Fruit fly (Drosophila melanogaster) whole organism, pupa: Measurements from ENCODE around the gene MEP-1.

Source experiments
- CG10348 ChIP-seq: fragments of 200-800 bp; sonication (Bioruptor generic); IDR thresholded peaks from 2 replicates; pipeline ENCODE4 v1.3.6; 2022; ENCODE audit warnings: missing biosample characterization, missing genetic modification characterization
- CG12605 ChIP-seq: fragments of 200-800 bp; sonication (Bioruptor generic); IDR thresholded peaks from 2 replicates; pipeline ENCODE4 v1.3.6; 2022; ENCODE audit warnings: missing biosample characterization, missing genetic modification characterization
- CG13204 ChIP-seq: fragments of 200-800 bp; sonication (Bioruptor generic); optimal IDR thresholded peaks from 2 replicates; lab custom pipeline; 2018; ENCODE audit warnings: missing biosample characterization, mild to moderate bottlenecking, missing genetic modification characterization, moderate library complexity
- CG14655 ChIP-seq: fragments of 200-800 bp; sonication (Bioruptor generic); optimal IDR thresholded peaks from 3 replicates; lab custom pipeline; 2017; ENCODE audit warnings: mild to moderate bottlenecking, missing biosample characterization, missing genetic modification reagents, missing genetic modification characterization
- CG15710 ChIP-seq: fragments of 200-800 bp; sonication (Bioruptor generic); optimal IDR thresholded peaks from 2 replicates; lab custom pipeline; 2018; ENCODE audit warnings: missing biosample characterization, mild to moderate bottlenecking, missing genetic modification characterization, moderate library complexity
- CG17806 ChIP-seq: fragments of 200-800 bp; sonication (Bioruptor generic); optimal IDR thresholded peaks from 2 replicates; lab custom pipeline; 2018; ENCODE audit warnings: missing biosample characterization, mild to moderate bottlenecking, missing genetic modification characterization, moderate library complexity
- CG32121 ChIP-seq: fragments of 200-800 bp; sonication (Bioruptor generic); IDR thresholded peaks from 2 replicates; pipeline ENCODE4 v1.3.6; 2022; ENCODE audit warnings: missing biosample characterization, missing genetic modification characterization
- CG34367 ChIP-seq: fragments of 200-800 bp; sonication (Bioruptor generic); optimal IDR thresholded peaks from 2 replicates; lab custom pipeline; 2018; ENCODE audit warnings: missing biosample characterization, mild to moderate bottlenecking, missing genetic modification characterization
- CG4496 ChIP-seq: fragments of 200-800 bp; sonication (Bioruptor generic); IDR thresholded peaks from 3 replicates; pipeline ENCODE4 v1.3.6; 2022; ENCODE audit warnings: missing biosample characterization, missing genetic modification characterization
- CG8159 ChIP-seq: fragments of 200-800 bp; sonication (Bioruptor generic); optimal IDR thresholded peaks from 3 replicates; lab custom pipeline; 2018; ENCODE audit warnings: missing biosample characterization, mild to moderate bottlenecking, missing genetic modification characterization, moderate library complexity
- CG8301 ChIP-seq: fragments of 200-800 bp; sonication (Bioruptor generic); optimal IDR thresholded peaks from 2 replicates; lab custom pipeline; 2018; ENCODE audit warnings: missing biosample characterization, mild to moderate bottlenecking, missing genetic modification characterization
- CG9948 ChIP-seq: fragments of 200-800 bp; sonication (Bioruptor generic); optimal IDR thresholded peaks from 2 replicates; lab custom pipeline; 2018; ENCODE audit warnings: missing biosample characterization, mild to moderate bottlenecking, missing genetic modification characterization, moderate library complexity
- D1 ChIP-seq: fragments of 200-800 bp; sonication (Bioruptor generic); optimal IDR thresholded peaks from 2 replicates; lab custom pipeline; 2018; ENCODE audit warnings: missing biosample characterization, mild to moderate bottlenecking, missing genetic modification characterization, moderate library complexity
- EcR ChIP-seq: fragments of 200-800 bp; sonication (Bioruptor generic); optimal IDR thresholded peaks from 3 replicates; lab custom pipeline; 2019; ENCODE audit warnings: missing biosample characterization, missing genetic modification characterization, mild to moderate bottlenecking, moderate library complexity, missing genetic modification reagents
- Ets98B ChIP-seq: fragments of 200-800 bp; sonication (Bioruptor generic); IDR thresholded peaks from 2 replicates; pipeline ENCODE4 v1.3.6; 2022; ENCODE audit warnings: missing biosample characterization, missing genetic modification characterization
- Pif1A ChIP-seq: fragments of 200-800 bp; sonication (Bioruptor generic); optimal IDR thresholded peaks from 3 replicates; lab custom pipeline; 2016; ENCODE audit warnings: missing biosample characterization, missing genetic modification characterization
- Pif1B ChIP-seq: fragments of 200-800 bp; sonication (Bioruptor generic); optimal IDR thresholded peaks from 3 replicates; lab custom pipeline; 2016; ENCODE audit warnings: missing biosample characterization, missing genetic modification characterization
- Snoo ChIP-seq: fragments of 200-800 bp; sonication (Bioruptor generic); optimal IDR thresholded peaks from 3 replicates; lab custom pipeline; 2017; ENCODE audit warnings: missing biosample characterization, mild to moderate bottlenecking, missing genetic modification characterization, inconsistent platforms
- fd96Ca ChIP-seq: fragments of 200-800 bp; sonication (Bioruptor generic); IDR thresholded peaks from 3 replicates; pipeline ENCODE4 v1.3.6; 2022; ENCODE audit warnings: missing biosample characterization, missing genetic modification characterization
- gl ChIP-seq: fragments of 200-800 bp; sonication (Bioruptor generic); optimal IDR thresholded peaks from 2 replicates; lab custom pipeline; 2018; ENCODE audit warnings: missing biosample characterization, mild to moderate bottlenecking, missing genetic modification characterization
- rn ChIP-seq: fragments of 200-800 bp; sonication (Bioruptor generic); IDR thresholded peaks from 2 replicates; pipeline ENCODE4 v1.3.6; 2022; ENCODE audit warnings: missing biosample characterization, missing genetic modification characterization

Gene MEP-1

DNA sequence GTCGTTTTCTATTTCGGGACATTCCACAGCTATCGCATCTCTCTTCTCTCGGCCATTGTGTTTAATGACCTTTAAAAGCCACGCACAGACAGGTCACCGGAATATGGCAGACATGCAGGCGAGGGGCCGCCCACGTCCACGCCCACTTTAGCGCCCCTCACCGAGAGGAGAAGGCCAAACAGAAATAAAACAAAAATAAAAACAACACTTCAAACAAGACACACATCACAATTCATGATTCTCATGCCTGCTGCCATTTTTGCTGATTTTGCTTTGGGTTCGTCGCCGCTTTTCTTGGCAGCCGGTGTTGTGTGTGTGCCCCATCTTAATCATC is 48.0 kb upstream of the MEP-1 start:
- TF ChIP-seq Pif1A (GFP tag; lab: Kevin White, UChicago) (no peak), EcR (GFP tag; lab: Kevin White, UChicago) (peak; percentile 79), CG32121 (GFP tag; lab: Robert Waterston, UW) (peak; percentile 9; the same call in 1 of the 2 replicates)
- TF ChIP-seq, all 21 proteins: peak for 2

DNA sequence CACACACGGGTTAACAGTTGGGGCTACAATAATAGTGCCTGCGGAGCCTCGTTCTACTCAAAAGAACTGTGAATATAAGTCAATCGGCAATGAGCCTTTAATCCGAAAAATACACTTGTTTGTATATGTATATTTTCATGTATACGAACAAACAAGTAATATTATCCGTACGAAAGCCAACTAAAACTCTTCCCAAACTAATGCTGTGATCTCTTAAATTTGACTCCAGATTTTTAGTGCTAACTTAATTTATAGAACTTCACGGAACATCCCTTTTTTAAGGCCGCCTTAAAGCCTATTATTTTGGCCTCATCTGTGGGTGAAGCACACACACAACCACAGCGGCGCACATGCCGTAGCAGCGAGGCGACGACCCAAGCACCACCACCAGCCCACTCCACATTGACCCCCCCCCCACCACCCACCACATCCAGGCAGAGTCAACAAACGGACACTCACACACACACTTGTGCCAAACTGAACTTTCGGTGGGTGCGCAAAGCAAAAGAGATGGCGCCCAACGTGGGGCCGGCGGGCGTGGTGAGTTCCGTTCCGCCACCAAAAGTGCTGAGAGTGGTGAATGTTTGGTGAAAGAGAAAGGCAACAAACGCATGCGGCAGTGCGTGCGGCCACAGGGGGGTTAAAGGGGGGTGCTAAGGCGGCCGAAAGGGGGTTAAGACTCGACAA is 47.3 kb upstream of the MEP-1 start:
- TF ChIP-seq rn (GFP tag; lab: Robert Waterston, UW) = no peak
- TF ChIP-seq CG15710 (tag; lab: Kevin White, UChicago) = peak; percentile 87
- peak; percentile 91 for TF ChIP-seq CG14655 (GFP tag; lab: Kevin White, UChicago)
- TF ChIP-seq Ets98B = peak; percentile 31
- peak; percentile 91 for TF ChIP-seq CG8301 (tag; lab: Kevin White, UChicago)
- TF ChIP-seq CG32121 (GFP tag; lab: Robert Waterston, UW) = peak; percentile 71
- TF ChIP-seq CG12605 (GFP tag; lab: Robert Waterston, UW) = no peak
- TF ChIP-seq fd96Ca (GFP tag; lab: Robert Waterston, UW) = no peak; the same call in 1 of the 3 replicates
- TF ChIP-seq Pif1A (GFP tag; lab: Kevin White, UChicago) = peak; percentile 81
- TF ChIP-seq D1 (tag; lab: Kevin White, UChicago) = no peak
- peak; percentile 77 for TF ChIP-seq CG17806 (tag; lab: Kevin White, UChicago)
- peak; percentile 88 for TF ChIP-seq CG9948
- TF ChIP-seq Snoo (tag; lab: Kevin White, UChicago) = peak; percentile 51
- TF ChIP-seq gl (tag; lab: Kevin White, UChicago) = peak; percentile 72
- TF ChIP-seq Pif1B = peak; percentile 71
- peak; percentile 79 for TF ChIP-seq EcR (GFP tag; lab: Kevin White, UChicago)
- TF ChIP-seq CG10348 (GFP tag; lab: Robert Waterston, UW) = peak; percentile 65
- peak; percentile 75 for TF ChIP-seq CG4496
- TF ChIP-seq CG13204 (GFP tag; lab: Kevin White, UChicago) = peak; percentile 62
- TF ChIP-seq CG34367 (tag; lab: Kevin White, UChicago) = peak; percentile 81
- peak; percentile 89 for TF ChIP-seq CG8159 (tag; lab: Kevin White, UChicago)
- TF ChIP-seq, all 21 proteins: peak for 17

dm6 chr3L:2584827-2585226 is 46.7 kb upstream of the MEP-1 start:
- TF ChIP-seq Ets98B (no peak), CG32121 (GFP tag; lab: Robert Waterston, UW) (no peak), CG8301 (tag; lab: Kevin White, UChicago) (no peak), Pif1A (GFP tag; lab: Kevin White, UChicago) (no peak), Pif1B (no peak), fd96Ca (GFP tag; lab: Robert Waterston, UW) (no peak), EcR (GFP tag; lab: Kevin White, UChicago) (no peak), CG14655 (GFP tag; lab: Kevin White, UChicago) (no peak), Snoo (tag; lab: Kevin White, UChicago) (no peak), CG4496 (no peak)
- TF ChIP-seq, all 21 proteins: peak for 0

dm6 chr3L:2585794-2586741 is 45.4 kb upstream of the MEP-1 start, which contains the start of gene msn:
TSS of gene msn (minus strand) at chr3L:2586540.
- TF ChIP-seq EcR (GFP tag; lab: Kevin White, UChicago) (peak; percentile 51), fd96Ca (GFP tag; lab: Robert Waterston, UW) (no peak), CG34367 (tag; lab: Kevin White, UChicago) (no peak), Ets98B (0 out of 2 replicates have a peak, but pooled peaks have one; percentile 14), D1 (tag; lab: Kevin White, UChicago) (no peak), CG12605 (GFP tag; lab: Robert Waterston, UW) (0 out of 2 replicates have a peak, but pooled peaks have one; percentile 31), CG8301 (tag; lab: Kevin White, UChicago) (no peak), Snoo (tag; lab: Kevin White, UChicago) (peak; percentile 2), CG10348 (GFP tag; lab: Robert Waterston, UW) (no peak), Pif1B (no peak), CG4496 (peak; percentile 52), CG32121 (GFP tag; lab: Robert Waterston, UW) (no peak), CG8159 (tag; lab: Kevin White, UChicago) (peak; percentile 15)

DNA sequence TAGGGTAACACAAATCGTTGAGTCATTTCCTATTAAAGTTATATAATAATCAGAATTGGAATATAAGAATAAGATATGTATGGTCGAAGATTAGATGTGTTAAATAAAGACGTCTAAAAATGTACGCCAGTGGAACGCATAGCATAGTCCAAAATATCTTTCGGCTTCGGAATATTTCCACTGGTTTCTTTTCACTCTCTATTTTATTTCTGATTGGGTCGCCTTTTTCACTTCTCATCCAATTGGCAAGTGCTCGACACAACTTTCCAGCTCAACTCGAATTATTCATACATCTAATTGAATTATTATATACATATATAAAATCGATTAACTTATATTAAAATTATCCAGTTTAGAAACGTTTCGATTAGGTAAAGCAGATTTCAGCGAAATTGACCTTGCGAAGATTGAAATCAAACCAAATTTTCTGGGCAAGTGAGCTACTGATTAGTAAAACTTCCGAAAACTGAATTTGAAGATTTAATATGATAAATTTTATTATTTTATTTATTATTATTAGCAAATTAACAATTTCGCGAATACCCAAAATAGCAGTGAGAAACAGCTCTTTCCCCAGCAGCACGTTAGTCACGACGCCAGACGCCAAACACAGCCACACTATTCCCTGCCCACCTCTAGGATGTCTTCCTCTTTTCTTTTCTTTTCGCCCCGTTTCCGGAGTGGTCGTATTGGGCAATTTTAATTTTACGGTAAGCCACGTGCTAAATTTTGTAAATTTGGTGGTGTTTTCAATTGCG is 44.5 kb upstream of the MEP-1 start, which contains the start of gene RpL8:
Gene RpL8, plus strand, starts transcription at position 653 of the 758 bp plus-strand sequence.
- no peak for TF ChIP-seq D1 (tag; lab: Kevin White, UChicago)
- no peak for TF ChIP-seq EcR (GFP tag; lab: Kevin White, UChicago)
- peak; percentile 56 for TF ChIP-seq CG15710 (tag; lab: Kevin White, UChicago)
- peak; percentile 47 for TF ChIP-seq gl (tag; lab: Kevin White, UChicago)
- TF ChIP-seq CG10348 (GFP tag; lab: Robert Waterston, UW) = no peak
- peak; percentile 72 for TF ChIP-seq CG12605 (GFP tag; lab: Robert Waterston, UW)
- TF ChIP-seq CG17806 (tag; lab: Kevin White, UChicago) = peak; percentile 30
- peak; percentile 60 for TF ChIP-seq CG8159 (tag; lab: Kevin White, UChicago)
- peak; percentile 74 for TF ChIP-seq Ets98B
- TF ChIP-seq Pif1A (GFP tag; lab: Kevin White, UChicago) = peak; percentile 72
- peak; percentile 73 for TF ChIP-seq CG34367 (tag; lab: Kevin White, UChicago)
- TF ChIP-seq CG14655 (GFP tag; lab: Kevin White, UChicago) = peak; percentile 53
- peak; percentile 64 for TF ChIP-seq Pif1B
- peak; percentile 59; the same call in 1 of the 3 replicates for TF ChIP-seq fd96Ca (GFP tag; lab: Robert Waterston, UW)
- TF ChIP-seq CG9948 = peak; percentile 1
- TF ChIP-seq CG13204 (GFP tag; lab: Kevin White, UChicago) = peak; percentile 69
- peak; percentile 39; the same call in 1 of the 2 replicates for TF ChIP-seq rn (GFP tag; lab: Robert Waterston, UW)
- peak; percentile 33; the same call in 1 of the 2 replicates for TF ChIP-seq CG32121 (GFP tag; lab: Robert Waterston, UW)
- TF ChIP-seq CG4496 = peak; percentile 86
- peak; percentile 88 for TF ChIP-seq Snoo (tag; lab: Kevin White, UChicago)
- TF ChIP-seq CG8301 (tag; lab: Kevin White, UChicago) = peak; percentile 35
